Worm (Caenorhabditis elegans): ENCODE results near the gene ZK596.3.

- TF ChIP-seq him-1 (tag; optimal IDR thresholded peaks at IDR 0.05) = no peak
- no peak for TF ChIP-seq dao-5 (tag; optimal IDR thresholded peaks at IDR 0.05)
- no peak for TF ChIP-seq W03F9.2 (tag; optimal IDR thresholded peaks at IDR 0.05)
Observed at ce11 chrIV:10900083-10900482, 4.1 kb downstream of the ZK596.3 start, which contains the start of gene srlf-30.
